Worm (Caenorhabditis elegans) whole organism, L4 larva: ENCODE measurements around the gene pbo-4.

Experiments
- Y105C5A.15 ChIP-seq: fragments of 200-800 bp; sonication (Bioruptor generic); IDR thresholded peaks from 2 replicates; pipeline ENCODE4 v1.3.6; 2022; ENCODE audit warnings: missing genetic modification characterization, missing compliant biosample characterization
- ZK546.5 ChIP-seq, 2 experiments: sonication (generic microtip); optimal IDR thresholded peaks; 2 replicates each; lab custom pipeline; 2017; ENCODE audit warnings: missing biosample characterization in 2 of 2, missing genetic modification characterization in 2 of 2
- aly-2 ChIP-seq: sonication (generic microtip); optimal IDR thresholded peaks from 2 replicates; lab custom pipeline; 2018; ENCODE audit warnings: missing biosample characterization, missing genetic modification characterization
- ceh-82 ChIP-seq: sonication (generic microtip); optimal IDR thresholded peaks from 2 replicates; lab custom pipeline; 2017; ENCODE audit warnings: missing biosample characterization, missing genetic modification characterization
- ces-1 ChIP-seq: fragments of 150-350 bp; sonication (generic microtip); optimal IDR thresholded peaks from 4 replicates; lab custom pipeline; 2014; ENCODE audit warnings: missing biosample characterization, missing genetic modification reagents, missing genetic modification characterization
- duxl-1 ChIP-seq: sonication (generic microtip); optimal IDR thresholded peaks from 2 replicates; lab custom pipeline; 2016; ENCODE audit warnings: mild to moderate bottlenecking, missing genetic modification characterization, moderate library complexity, missing compliant biosample characterization; ENCODE audit not compliant: poor library complexity
- lin-29 ChIP-seq: fragments of 200-800 bp; sonication (Bioruptor generic); IDR thresholded peaks from 2 replicates; pipeline ENCODE4 v1.3.6; 2022; ENCODE audit warnings: missing genetic modification reagents, missing genetic modification characterization, missing compliant biosample characterization
- lir-3 ChIP-seq: sonication (generic microtip); optimal IDR thresholded peaks from 2 replicates; lab custom pipeline; 2016; ENCODE audit warnings: mild to moderate bottlenecking, missing genetic modification characterization, missing compliant biosample characterization
- mdl-1 ChIP-seq, 2 experiments: fragments of 150-350 bp in 1 of 2; sonication (generic microtip) in 1 of 2; optimal IDR thresholded peaks; 2 replicates each; lab custom pipeline; 2014 to 2017; ENCODE audit warnings: missing biosample characterization in 2 of 2, missing genetic modification characterization in 2 of 2
- snpc-4 ChIP-seq: fragments of 150-350 bp; optimal IDR thresholded peaks from 2 replicates; lab custom pipeline; 2014; ENCODE audit warnings: missing biosample characterization, missing genetic modification characterization
- unc-39 ChIP-seq: sonication (generic microtip); optimal IDR thresholded peaks from 2 replicates; lab custom pipeline; 2017; ENCODE audit warnings: missing biosample characterization, missing genetic modification characterization
- unc-62 ChIP-seq, 3 experiments: fragments of 150-350 bp in 1 of 3; sonication (generic microtip); optimal IDR thresholded peaks in 2 of 3; peaks in 1 of 3; 1 replicate in 1 of 3; 2 replicates in 2 of 3; lab custom pipeline; 2014 to 2017; ENCODE audit warnings: missing biosample characterization in 3 of 3, missing genetic modification characterization in 3 of 3, missing genetic modification reagents in 3 of 3, missing genotype in 1 of 3
- zag-1 ChIP-seq: fragments of 150-350 bp; optimal IDR thresholded peaks from 2 replicates; lab custom pipeline; 2014; ENCODE audit warnings: missing biosample characterization, missing genetic modification characterization
- zip-11 ChIP-seq: fragments of 200-800 bp; sonication (Bioruptor generic); IDR thresholded peaks from 2 replicates; pipeline ENCODE4 v1.3.6; 2022; ENCODE audit warnings: missing genetic modification characterization, missing compliant biosample characterization

ce11 chrX:10916194-10916593 is 37.7 kb upstream of the pbo-4 start:
- no peak for TF ChIP-seq ceh-82 (tag; lab: Kevin White, UChicago)
- TF ChIP-seq ces-1 = no peak
- TF ChIP-seq zip-11 (GFP tag; lab: Robert Waterston, UW) = no peak
- TF ChIP-seq duxl-1 (tag; lab: Kevin White, UChicago) = no peak
- TF ChIP-seq unc-62 (GFP tag; optimal IDR thresholded peaks at IDR 0.05 in 1 of 2; lab: Kevin White, UChicago) = no peak
- TF ChIP-seq unc-62 (tag; optimal IDR thresholded peaks at IDR 0.05; lab: Kevin White, UChicago) = no peak
- TF ChIP-seq mdl-1 (tag; optimal IDR thresholded peaks at IDR 0.05; lab: Kevin White, UChicago) = no peak
- no peak for TF ChIP-seq lir-3 (tag; lab: Kevin White, UChicago)
- TF ChIP-seq ZK546.5 (tag; optimal IDR thresholded peaks at IDR 0.05; lab: Kevin White, UChicago) = no peak
- no peak for TF ChIP-seq aly-2 (tag; lab: Kevin White, UChicago)
- no peak for TF ChIP-seq snpc-4 (tag; lab: Kevin White, UChicago)
- no peak for TF ChIP-seq Y105C5A.15 (GFP tag; lab: Robert Waterston, UW)
- TF ChIP-seq zag-1 (tag; lab: Kevin White, UChicago) = no peak
- TF ChIP-seq lin-29 (GFP tag; lab: Robert Waterston, UW) = no peak
- TF ChIP-seq unc-39 (tag; lab: Kevin White, UChicago) = no peak
